Fruit fly (Drosophila melanogaster) whole organism: ENCODE results near the gene velo.

Experiments used
- CG8478 ChIP-seq: fragments of >200 bp; optimal IDR thresholded peaks from 2 replicates; lab custom pipeline; 2018; ENCODE audit warnings: inconsistent platforms
- Dll ChIP-seq: fragments of >200 bp; optimal IDR thresholded peaks from 2 replicates; lab custom pipeline; 2017
- pan ChIP-seq: fragments of >200 bp; optimal IDR thresholded peaks from 2 replicates; lab custom pipeline; 2017
- psq ChIP-seq: fragments of >200 bp; optimal IDR thresholded peaks from 2 replicates; lab custom pipeline; 2017
- usp ChIP-seq: fragments of >200 bp; optimal IDR thresholded peaks from 2 replicates; lab custom pipeline; 2017; ENCODE audit warnings: missing biosample characterization, missing genetic modification characterization, mixed read lengths

- no peak for TF ChIP-seq pan (lab: Kevin White, UChicago)
- no peak for TF ChIP-seq Dll (lab: Kevin White, UChicago)
- TF ChIP-seq CG8478 (lab: Kevin White, UChicago): no peak
- no peak for TF ChIP-seq usp (GFP tag; lab: Kevin White, UChicago)
- TF ChIP-seq psq (lab: Kevin White, UChicago): no peak
Measured at dm6 chr3L:6784635-6785606, 32.4 kb upstream of the velo start.
